Fruit fly (Drosophila melanogaster) whole organism, wandering third instar larva: ENCODE results near the gene CG14958.

Experiments
- Abd-B ChIP-seq: fragments of >200 bp; optimal IDR thresholded peaks from 2 replicates; lab custom pipeline; 2017; ENCODE audit warnings: missing biosample characterization, missing genetic modification characterization
- CG9705 ChIP-seq: fragments of 200-800 bp; sonication (Bioruptor generic); optimal IDR thresholded peaks from 2 replicates; lab custom pipeline; 2018; ENCODE audit warnings: missing biosample characterization, mild to moderate bottlenecking, missing genetic modification characterization
- HLH106 ChIP-seq: fragments of 200-800 bp; optimal IDR thresholded peaks from 3 replicates; lab custom pipeline; 2019; ENCODE audit warnings: missing biosample characterization, mild to moderate bottlenecking, missing genetic modification characterization, moderate library complexity
- Hr78 ChIP-seq: fragments of >200 bp; optimal IDR thresholded peaks from 2 replicates; lab custom pipeline; 2017; ENCODE audit warnings: missing biosample characterization, missing genetic modification characterization
- Mio ChIP-seq: sonication (Bioruptor generic); optimal IDR thresholded peaks from 2 replicates; lab custom pipeline; 2016; ENCODE audit warnings: missing biosample characterization, missing genetic modification characterization
- N ChIP-seq: fragments of >200 bp; optimal IDR thresholded peaks from 2 replicates; lab custom pipeline; 2018; ENCODE audit warnings: missing biosample characterization, missing external identifiers, missing genetic modification characterization
- OdsH ChIP-seq: fragments of 200-800 bp; sonication (Bioruptor generic); optimal IDR thresholded peaks from 2 replicates; lab custom pipeline; 2016; ENCODE audit warnings: missing biosample characterization, mild to moderate bottlenecking, missing genetic modification characterization
- Rel ChIP-seq, 2 experiments: fragments of 200-800 bp; sonication (Bioruptor generic) in 1 of 2; optimal IDR thresholded peaks; 2 replicates in 1 of 2; 3 replicates in 1 of 2; lab custom pipeline; 2016 to 2019; ENCODE audit warnings: mild to moderate bottlenecking in 2 of 2, missing biosample characterization in 2 of 2, missing genetic modification characterization in 2 of 2, moderate library complexity in 1 of 2
- Vsx2 ChIP-seq: fragments of 200-300, 225-300 bp; sonication (Bioruptor generic); optimal IDR thresholded peaks from 2 replicates; lab custom pipeline; 2018; ENCODE audit warnings: missing biosample characterization, missing genetic modification characterization; ENCODE audit not compliant: partially characterized antibody
- h ChIP-seq: fragments of 200-800 bp; sonication (Bioruptor generic); optimal IDR thresholded peaks from 3 replicates; lab custom pipeline; 2016; ENCODE audit warnings: missing biosample characterization, mild to moderate bottlenecking, missing genetic modification characterization
- lola ChIP-seq: fragments of >200 bp; optimal IDR thresholded peaks from 2 replicates; lab custom pipeline; 2017; ENCODE audit warnings: missing biosample characterization, missing genetic modification characterization
- pan ChIP-seq: fragments of >200 bp; optimal IDR thresholded peaks from 2 replicates; lab custom pipeline; 2017
- sage ChIP-seq: fragments of 200-800 bp; sonication (Bioruptor generic); optimal IDR thresholded peaks from 2 replicates; lab custom pipeline; 2016; ENCODE audit warnings: missing biosample characterization, mild to moderate bottlenecking, missing genetic modification characterization

DNA sequence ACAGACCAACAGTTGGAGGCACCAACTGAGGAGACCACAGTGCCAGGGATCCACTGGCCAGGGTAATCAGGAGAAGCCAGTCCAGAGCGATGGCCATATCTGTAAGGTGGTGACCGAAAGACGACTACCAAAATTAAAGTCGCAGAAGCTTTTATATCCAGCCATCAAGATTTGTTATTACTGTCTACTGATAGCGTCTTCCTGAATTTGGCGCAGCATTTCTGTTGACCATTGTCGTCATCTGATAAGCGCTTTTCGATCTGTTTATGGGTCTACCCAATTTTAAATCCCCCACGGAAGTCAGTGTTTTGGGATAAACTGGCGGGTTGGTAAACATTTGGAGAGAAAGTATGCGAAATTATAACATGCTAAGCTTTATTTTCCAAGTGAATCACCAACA, 17.3 kb upstream of the CG14958 start, which contains the start of gene CG14963:
- TF ChIP-seq pan: no peak
- no peak for TF ChIP-seq HLH106 (tag; lab: Kevin White, UChicago)
- no peak for TF ChIP-seq Vsx2 (GFP tag; lab: Kevin White, UChicago)
- no peak for TF ChIP-seq OdsH (GFP tag; lab: Kevin White, UChicago)
- TF ChIP-seq h: no peak
- TF ChIP-seq CG9705 (GFP tag; lab: Kevin White, UChicago): no peak
- TF ChIP-seq Rel (GFP tag; optimal IDR thresholded peaks at IDR 0.05; lab: Kevin White, UChicago): no peak
- TF ChIP-seq Rel (tag; optimal IDR thresholded peaks at IDR 0.05; lab: Kevin White, UChicago): no peak
- TF ChIP-seq sage (GFP tag; lab: Kevin White, UChicago): no peak
- no peak for TF ChIP-seq lola (GFP tag; lab: Kevin White, UChicago)
- TF ChIP-seq Mio (GFP tag; lab: Kevin White, UChicago): no peak
- TF ChIP-seq Hr78: no peak
- TF ChIP-seq N (GFP tag; lab: Kevin White, UChicago): no peak
- TF ChIP-seq Abd-B (GFP tag; lab: Kevin White, UChicago): no peak
